Fruit fly (Drosophila melanogaster) Kc167 (cell line): Measurements from ENCODE around the gene Shc.

Experiments used
- Myc ChIP-seq: fragments of >200 bp; optimal IDR thresholded peaks from 2 replicates; lab custom pipeline; 2017; ENCODE audit warnings: missing external identifiers
- Sin3A ChIP-seq: fragments of >200 bp; optimal IDR thresholded peaks from 2 replicates; lab custom pipeline; 2018; ENCODE audit warnings: missing external identifiers
- h ChIP-seq: fragments of >200 bp; optimal IDR thresholded peaks from 3 replicates; lab custom pipeline; 2018; ENCODE audit warnings: missing external identifiers
- insv ChIP-seq: fragments of >200 bp; optimal IDR thresholded peaks from 3 replicates; lab custom pipeline; 2018; ENCODE audit warnings: missing external identifiers
- psq ChIP-seq: fragments of >200 bp; optimal IDR thresholded peaks from 2 replicates; lab custom pipeline; 2017; ENCODE audit warnings: missing external identifiers
- ttk ChIP-seq: sonication (Bioruptor generic); optimal IDR thresholded peaks from 2 replicates; lab custom pipeline; 2017; ENCODE audit warnings: missing external identifiers

Gene Shc

dm6 chr3L:9397156-9397555, 29.7 kb upstream of the Shc start:
- TF ChIP-seq ttk, result no peak
- no peak for TF ChIP-seq Sin3A (lab: Kevin White, UChicago)
- TF ChIP-seq h (lab: Kevin White, UChicago), result no peak
- TF ChIP-seq Myc (lab: Kevin White, UChicago), result no peak
- no peak for TF ChIP-seq psq
- TF ChIP-seq insv, result no peak

dm6 chr3L:9398028-9398427, 28.8 kb upstream of the Shc start:
- no peak for TF ChIP-seq Myc (lab: Kevin White, UChicago)
- no peak for TF ChIP-seq h (lab: Kevin White, UChicago)
- TF ChIP-seq Sin3A (lab: Kevin White, UChicago), result no peak
- TF ChIP-seq insv, result no peak
- TF ChIP-seq psq, result no peak
- TF ChIP-seq ttk, result no peak

- TF ChIP-seq h (lab: Kevin White, UChicago) (no peak), Sin3A (lab: Kevin White, UChicago) (no peak), insv (no peak), psq (no peak), Myc (lab: Kevin White, UChicago) (no peak), ttk (no peak)
Measured at dm6 chr3L:9398435-9398981, 28.3 kb upstream of the Shc start.

- TF ChIP-seq h (lab: Kevin White, UChicago) (no peak), psq (no peak), insv (no peak), ttk (no peak), Myc (lab: Kevin White, UChicago) (no peak), Sin3A (lab: Kevin White, UChicago) (no peak)
Measured at dm6 chr3L:9399013-9399750, 27.6 kb upstream of the Shc start, which contains the start of gene CG4080. CG4080 (minus strand) TSS chr3L:9399227.

dm6 chr3L:9399855-9400254, 27.0 kb upstream of the Shc start:
- TF ChIP-seq psq (no peak), insv (no peak), ttk (no peak), Myc (lab: Kevin White, UChicago) (no peak)

dm6 chr3L:9400697-9401353, 26.0 kb upstream of the Shc start:
- TF ChIP-seq psq (no peak), Sin3A (lab: Kevin White, UChicago) (no peak), insv (no peak), h (lab: Kevin White, UChicago) (no peak), Myc (lab: Kevin White, UChicago) (no peak), ttk (no peak)

- TF ChIP-seq h (lab: Kevin White, UChicago) (no peak), insv (no peak), Myc (lab: Kevin White, UChicago) (no peak), ttk (no peak), psq (no peak), Sin3A (lab: Kevin White, UChicago) (no peak)
Measured at dm6 chr3L:9401354-9402156, 25.3 kb upstream of the Shc start.

dm6 chr3L:9402157-9402890, 24.5 kb upstream of the Shc start, which contains the start of gene eIF4E1:
eIF4E1 (minus strand) TSS chr3L:9402460.
- TF ChIP-seq insv (no peak), h (lab: Kevin White, UChicago) (no peak), psq (no peak), Myc (lab: Kevin White, UChicago) (no peak), Sin3A (lab: Kevin White, UChicago) (no peak)

dm6 chr3L:9404497-9404896, 22.3 kb upstream of the Shc start, which contains the start of gene Cpr67B:
Cpr67B (plus strand) TSS chr3L:9404797.
- TF ChIP-seq Myc (lab: Kevin White, UChicago) (no peak), insv (no peak), h (lab: Kevin White, UChicago) (no peak), Sin3A (lab: Kevin White, UChicago) (no peak), psq (no peak), ttk (no peak)

- TF ChIP-seq ttk (no peak), h (lab: Kevin White, UChicago) (no peak), Sin3A (lab: Kevin White, UChicago) (no peak), psq (no peak), insv (no peak), Myc (lab: Kevin White, UChicago) (no peak)
Measured at dm6 chr3L:9410030-9410589, 16.7 kb upstream of the Shc start.

dm6 chr3L:9410754-9411423, 15.9 kb upstream of the Shc start, which contains the start of the genes CG4022 and Cpsf5:
CG4022 (minus strand) TSS chr3L:9410832.
Cpsf5 (plus strand) TSS chr3L:9411038.
- TF ChIP-seq psq (no peak), insv (no peak), h (lab: Kevin White, UChicago) (no peak), Myc (lab: Kevin White, UChicago) (no peak), ttk (no peak)
